Fruit fly (Drosophila melanogaster) whole organism: Measurements from ENCODE around the gene CG17109.

ENCODE experiments used
- CG8478 ChIP-seq: fragments of >200 bp; optimal IDR thresholded peaks from 2 replicates; lab custom pipeline; 2018; ENCODE audit warnings: inconsistent platforms
- Dll ChIP-seq: fragments of >200 bp; optimal IDR thresholded peaks from 2 replicates; lab custom pipeline; 2017
- pan ChIP-seq: fragments of >200 bp; optimal IDR thresholded peaks from 2 replicates; lab custom pipeline; 2017
- psq ChIP-seq: fragments of >200 bp; optimal IDR thresholded peaks from 2 replicates; lab custom pipeline; 2017
- usp ChIP-seq: fragments of >200 bp; optimal IDR thresholded peaks from 2 replicates; lab custom pipeline; 2017; ENCODE audit warnings: missing biosample characterization, missing genetic modification characterization, mixed read lengths

dm6 chr3R:23141113-23141512 is 45.6 kb downstream of the CG17109 start:
- TF ChIP-seq usp: no peak
- TF ChIP-seq psq (lab: Kevin White, UChicago): no peak
- no peak for TF ChIP-seq CG8478 (lab: Kevin White, UChicago)
- no peak for TF ChIP-seq Dll (lab: Kevin White, UChicago)
- TF ChIP-seq pan (lab: Kevin White, UChicago): no peak
